Fruit fly (Drosophila melanogaster): ENCODE results near the gene CG33298.

The CG33298 gene

DNA sequence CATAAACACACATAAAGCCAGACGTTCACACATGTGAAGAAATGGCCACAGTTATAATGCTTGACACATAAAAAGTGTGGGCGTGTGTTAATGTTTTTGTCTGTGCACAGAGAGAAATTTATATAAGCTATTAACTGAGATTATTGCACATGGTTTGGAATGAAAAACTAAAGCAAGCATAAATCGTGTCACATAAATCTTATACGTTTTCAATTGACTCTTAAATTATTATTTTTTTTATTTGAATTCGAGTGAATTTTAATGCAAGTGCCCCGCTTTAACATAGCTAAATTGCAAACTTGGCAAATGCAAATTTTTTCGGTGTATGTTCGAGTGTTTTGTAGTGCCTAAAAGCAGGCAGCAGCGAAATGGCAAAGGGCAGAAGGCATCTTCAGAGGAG lies 7.8 kb upstream of the CG33298 start:
- no peak for TF ChIP-seq noc (tag; optimal IDR thresholded peaks at IDR 0.05)

DNA sequence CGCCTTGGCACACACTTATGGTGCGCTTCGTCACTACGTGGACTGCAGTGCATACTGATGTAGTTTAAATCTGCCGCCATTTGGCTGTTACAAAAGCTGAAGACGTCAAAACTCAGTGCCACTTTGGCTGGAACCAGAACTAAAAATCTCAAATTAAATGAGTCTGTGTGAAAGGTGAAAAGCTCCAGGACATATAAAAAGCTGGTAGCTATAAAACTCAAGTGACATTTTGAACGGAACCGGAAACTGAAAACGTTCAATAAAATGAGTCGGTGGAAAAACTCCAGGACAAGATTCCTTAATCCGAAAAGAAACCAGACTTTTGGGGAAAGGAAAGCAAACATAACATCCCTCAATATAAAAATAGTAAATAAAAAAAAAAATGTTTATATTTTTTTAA lies 4.5 kb upstream of the CG33298 start:
- no peak for TF ChIP-seq noc (tag; optimal IDR thresholded peaks at IDR 0.05)

DNA sequence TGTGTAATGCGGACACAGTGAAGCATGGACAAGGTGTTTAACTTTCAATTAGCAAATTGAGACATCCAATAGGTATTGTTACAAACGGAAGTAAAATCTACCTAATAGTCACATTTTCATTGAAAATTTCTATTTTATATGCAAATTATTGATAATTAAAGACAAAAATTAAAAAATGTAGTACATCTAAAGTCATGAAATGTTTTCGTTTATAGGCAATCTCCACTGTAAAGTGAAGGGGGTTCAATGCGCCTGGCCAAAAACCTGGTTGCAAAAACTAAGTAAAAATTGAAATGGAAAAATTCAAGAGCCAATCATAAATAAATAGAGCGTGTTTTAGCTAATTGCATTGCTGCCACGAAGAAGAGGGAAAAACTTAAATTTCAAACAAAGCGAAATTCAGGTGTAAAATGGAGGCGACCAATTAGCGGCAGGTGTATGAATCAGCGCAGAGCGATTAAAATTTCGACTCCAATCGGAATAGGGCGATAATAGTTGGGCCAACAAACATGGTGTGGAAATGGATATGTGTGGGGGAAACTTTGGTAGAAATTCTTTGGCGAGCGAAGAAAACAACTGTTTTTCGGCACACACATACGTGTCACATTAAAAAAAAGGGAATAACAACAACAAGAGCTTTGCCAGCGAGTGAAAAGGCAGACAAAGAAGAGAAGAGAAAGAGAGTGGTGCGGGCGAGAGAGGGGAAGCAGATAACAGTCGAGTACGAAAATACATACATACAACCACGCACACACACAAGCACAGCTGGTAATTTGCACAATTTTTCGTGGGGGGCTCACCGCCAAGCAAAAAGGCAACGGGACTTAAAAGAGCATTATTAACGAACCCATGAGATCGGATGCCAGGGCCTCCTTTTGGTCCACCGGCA lies 1.7 kb upstream of the CG33298 start:
- peak; percentile 77 for TF ChIP-seq noc (tag; optimal IDR thresholded peaks at IDR 0.05)

DNA sequence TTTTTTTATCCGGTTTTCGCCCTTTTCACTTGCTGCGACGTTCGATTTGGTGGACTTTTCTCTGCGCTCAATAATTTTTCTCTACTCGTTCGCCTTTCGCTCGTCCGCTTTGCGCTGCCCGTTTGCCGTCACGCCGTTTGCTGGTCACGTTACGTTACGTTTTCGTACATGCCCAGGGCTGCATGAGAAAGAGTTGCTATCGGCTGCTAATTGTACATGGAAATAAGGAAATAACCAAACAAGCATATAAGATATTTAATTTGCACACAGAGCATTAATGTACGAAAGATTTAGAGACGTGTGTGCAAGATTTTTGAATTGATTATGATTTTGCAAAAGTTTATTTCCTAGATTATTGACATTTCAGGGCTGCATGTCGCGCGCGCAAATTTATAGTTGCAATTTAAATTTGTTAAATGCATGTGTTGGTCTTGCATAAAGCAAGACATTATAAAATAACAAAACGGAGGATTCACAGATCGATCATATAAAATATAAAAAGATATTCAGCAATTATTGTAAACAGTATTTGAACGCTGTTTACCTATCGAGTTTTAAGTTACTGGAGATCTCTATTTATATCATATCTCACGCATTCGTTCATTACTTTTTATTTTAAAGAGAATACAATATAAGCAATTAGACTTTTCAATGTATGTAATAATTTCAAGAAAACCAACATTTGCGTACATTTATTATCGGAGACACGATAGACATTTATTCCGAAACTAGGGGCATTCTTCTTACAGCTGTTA lies 434 bp upstream of the CG33298 start, which contains the start of gene Gdi:
Gdi (minus strand) TSS at position 214 of the 755 bp plus-strand sequence.
- no peak for TF ChIP-seq noc (tag; optimal IDR thresholded peaks at IDR 0.05)

DNA sequence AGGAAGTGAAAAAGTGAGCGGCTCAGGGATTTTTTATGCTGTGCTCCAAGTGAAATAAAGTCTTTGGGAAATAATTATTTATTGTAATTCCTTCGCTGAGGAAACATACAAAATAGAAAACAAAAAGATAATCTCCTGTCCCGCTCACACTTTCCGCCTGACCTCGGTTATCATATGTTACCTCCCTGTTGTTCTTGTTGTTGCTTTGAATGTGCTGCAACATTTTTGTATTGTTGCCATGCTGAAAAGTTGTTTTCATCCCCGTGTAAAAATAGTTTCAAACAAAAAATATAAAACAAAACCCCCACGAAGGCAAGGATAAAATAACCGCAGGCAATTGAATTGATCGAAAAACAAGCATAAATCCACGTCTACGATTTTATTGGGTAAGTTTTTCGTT lies 596 bp downstream of the CG33298 start:
- TF ChIP-seq noc (tag; optimal IDR thresholded peaks at IDR 0.05), result no peak

DNA sequence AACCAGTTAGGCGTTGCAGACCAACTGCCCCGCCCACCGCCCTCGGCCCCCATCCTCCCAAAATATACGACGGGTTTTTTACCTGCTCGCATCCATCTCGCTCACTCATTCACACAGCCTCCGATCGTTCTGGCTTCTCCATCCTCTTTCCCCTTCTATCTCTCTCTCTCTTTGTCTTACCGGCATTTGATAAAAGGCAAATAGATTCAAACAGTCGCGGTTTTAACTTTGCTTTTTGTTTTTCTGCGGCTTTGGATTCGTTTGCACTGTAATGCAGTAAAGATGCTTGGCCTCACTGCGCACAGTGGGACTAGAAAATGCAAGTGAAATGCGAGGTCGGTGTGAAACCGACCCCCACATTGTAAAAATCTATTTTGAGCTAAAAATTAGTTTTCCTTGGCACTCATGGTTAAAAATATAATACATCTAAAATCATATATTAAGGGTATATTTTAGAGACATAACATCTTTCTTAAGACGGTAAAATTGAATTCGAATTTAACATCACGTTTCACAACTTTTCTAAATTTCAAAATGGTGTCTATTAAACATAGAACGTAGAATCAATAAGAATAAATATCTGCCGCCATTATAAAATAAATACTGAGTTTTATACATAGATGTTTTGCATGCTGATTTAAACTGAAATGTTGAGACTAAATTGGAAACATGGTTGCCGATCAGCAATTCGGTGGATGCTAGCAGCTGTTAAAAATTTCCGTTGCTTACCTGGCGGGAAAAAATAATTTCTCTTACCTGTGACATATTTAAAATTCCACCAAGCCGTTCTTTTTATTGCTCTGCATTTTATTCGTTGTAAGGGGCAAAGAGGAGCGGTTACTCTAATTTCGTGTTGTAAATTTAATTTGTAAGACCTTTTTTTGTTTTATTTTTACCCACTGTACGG lies 1.4 kb downstream of the CG33298 start:
- no peak for TF ChIP-seq noc (tag; optimal IDR thresholded peaks at IDR 0.05)

DNA sequence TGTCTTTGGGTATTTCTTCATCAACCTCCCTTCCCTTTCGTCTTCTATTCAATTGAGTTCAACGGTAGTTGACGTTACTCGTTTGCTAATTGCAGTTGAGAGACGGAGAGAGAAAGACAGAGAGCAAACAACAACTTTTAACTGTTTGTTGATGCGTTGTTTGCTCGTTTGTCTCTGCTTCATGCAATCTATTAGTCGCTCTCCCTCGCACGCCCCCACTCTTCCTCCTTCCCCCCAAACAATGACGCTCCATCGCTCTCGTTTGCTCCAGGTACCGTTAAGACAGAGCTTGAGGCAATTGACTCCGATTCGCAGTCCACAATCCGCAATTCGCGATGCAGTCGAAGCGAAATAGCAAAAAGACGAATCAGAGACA lies 2.0 kb downstream of the CG33298 start:
- TF ChIP-seq noc (tag; optimal IDR thresholded peaks at IDR 0.05), result no peak

DNA sequence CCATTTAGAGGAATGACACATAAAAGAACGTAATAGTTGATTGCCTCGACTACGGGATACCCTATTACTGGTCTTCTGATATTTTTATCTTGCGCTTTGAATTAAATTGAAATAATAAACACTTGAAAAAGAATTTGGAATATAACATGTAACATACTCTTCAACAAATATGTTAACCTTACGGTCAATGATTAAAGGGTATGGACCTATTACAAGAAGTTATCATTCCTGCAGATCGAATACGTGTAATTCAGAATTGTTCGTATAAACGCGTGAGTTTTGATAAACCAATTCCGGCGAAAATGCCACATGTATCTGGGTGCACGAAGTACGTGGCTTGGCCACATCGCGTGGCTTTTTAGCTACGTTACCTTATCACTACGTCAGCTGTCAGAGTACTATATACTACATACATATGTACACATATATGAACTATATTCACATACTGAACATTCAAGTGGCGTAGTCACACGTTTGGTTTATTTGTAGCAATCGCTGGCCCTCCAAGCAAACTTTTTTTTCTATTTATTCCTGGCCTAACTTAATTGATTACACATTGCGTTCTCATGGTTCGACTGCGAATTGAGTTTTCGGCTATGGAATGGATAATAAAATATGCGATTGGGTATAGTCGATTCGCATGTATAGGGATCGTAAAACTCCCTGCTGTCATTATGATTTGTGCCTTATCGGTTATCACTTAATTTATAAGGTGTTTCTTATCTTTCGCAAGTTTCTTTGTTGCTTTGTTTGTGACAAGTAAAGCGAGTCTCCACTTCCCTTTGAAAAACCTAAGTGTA lies 3.1 kb downstream of the CG33298 start:
- peak; percentile 82 for TF ChIP-seq noc (tag; optimal IDR thresholded peaks at IDR 0.05)

DNA sequence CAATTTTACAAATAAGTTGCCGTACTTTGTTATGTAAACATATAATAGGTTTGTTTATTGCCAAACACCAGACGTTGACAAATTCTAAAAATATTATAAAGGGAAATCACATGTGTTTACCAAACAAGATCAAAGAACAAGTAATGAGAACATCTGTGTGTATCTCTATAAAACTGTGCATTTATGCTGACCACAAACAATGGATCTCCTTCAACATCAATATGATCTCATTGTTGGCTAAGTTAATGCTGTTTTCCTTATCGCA lies 3.6 kb downstream of the CG33298 start:
- TF ChIP-seq noc (tag; optimal IDR thresholded peaks at IDR 0.05), result no peak

DNA sequence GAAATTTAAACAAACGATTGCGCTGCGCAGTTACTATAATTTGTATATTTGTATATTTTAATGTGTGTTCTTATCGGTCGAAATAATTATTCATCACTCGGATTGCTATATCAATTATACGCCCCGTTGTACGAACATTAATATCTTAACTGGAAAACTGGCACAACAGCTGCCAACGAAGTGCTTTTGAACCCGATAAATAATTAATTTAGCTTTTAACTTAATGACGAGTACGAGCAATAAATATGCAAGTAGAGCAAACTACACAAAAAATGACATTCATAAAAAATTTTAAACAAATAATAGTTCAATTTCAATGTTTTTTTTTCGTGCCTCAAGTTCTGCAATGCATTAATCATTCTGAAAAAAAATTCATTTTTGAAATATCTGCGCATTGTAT lies 5.2 kb downstream of the CG33298 start:
- no peak for TF ChIP-seq noc (tag; optimal IDR thresholded peaks at IDR 0.05)

DNA sequence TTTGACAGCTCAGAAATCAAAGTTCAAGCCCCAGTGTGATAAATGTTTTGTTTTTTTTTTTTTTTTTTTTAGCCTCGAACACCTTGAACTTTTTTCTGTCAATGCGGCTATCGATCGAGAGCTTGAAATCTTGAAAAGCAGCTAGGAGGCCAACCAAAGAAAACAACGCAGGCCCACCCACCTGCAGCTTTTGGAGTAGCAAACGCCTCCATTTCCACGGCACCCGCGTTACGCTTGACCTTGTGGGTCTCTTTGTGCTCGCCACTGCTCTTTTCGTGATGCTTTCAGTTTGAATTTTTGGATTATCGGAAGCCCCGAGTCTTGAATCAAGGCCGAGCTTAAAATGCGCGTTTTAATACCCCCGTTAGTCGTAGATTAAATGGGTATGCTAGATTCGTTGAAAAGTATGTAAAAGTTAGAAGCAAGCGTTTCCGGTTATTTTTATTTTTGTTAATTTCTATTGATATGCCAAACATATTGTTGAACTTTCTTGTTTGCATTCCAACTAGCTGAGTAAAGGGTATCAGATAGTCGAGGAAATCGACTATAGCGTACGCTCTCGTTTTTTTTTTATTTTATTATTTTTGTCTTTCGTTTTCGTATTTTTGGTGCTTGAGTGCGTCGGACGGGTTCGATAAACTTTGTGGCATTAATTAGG lies 7.6 kb downstream of the CG33298 start:
- peak; percentile 64 for TF ChIP-seq noc (tag; optimal IDR thresholded peaks at IDR 0.05)

DNA sequence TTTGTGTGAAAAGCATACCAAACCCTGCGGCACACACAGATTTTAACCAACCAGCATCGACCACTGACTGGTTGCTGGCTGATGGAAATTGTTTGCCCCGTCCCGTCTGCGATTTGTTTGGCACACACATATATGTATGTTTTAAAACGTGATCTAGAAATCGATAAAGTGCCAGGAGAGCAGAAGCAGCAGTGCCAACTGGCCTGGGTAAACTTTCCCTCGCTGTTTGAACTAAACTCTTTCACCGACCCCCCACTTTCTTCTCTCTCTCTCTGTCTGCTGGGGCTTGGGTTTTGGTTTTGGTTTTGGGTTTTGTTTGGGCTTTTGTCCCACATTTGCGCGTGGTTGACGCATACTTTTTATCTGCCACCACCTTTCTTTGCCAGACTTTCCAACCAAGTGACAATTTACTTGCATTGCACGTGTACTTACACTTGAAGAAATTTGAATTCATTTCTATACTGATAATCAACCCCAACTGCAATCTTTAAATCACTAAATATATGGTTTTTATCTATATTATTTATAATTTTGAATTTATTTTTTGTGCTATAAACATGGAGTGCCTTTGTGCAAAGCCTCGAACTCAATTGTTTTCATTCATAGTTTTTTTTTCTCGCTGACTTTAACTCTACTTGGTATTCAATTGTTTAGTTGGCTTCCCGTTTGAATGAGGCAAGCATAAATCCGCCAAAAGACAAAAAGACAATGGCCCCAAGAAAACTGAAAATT lies 10.3 kb downstream of the CG33298 start:
- no peak for TF ChIP-seq noc (tag; optimal IDR thresholded peaks at IDR 0.05)

DNA sequence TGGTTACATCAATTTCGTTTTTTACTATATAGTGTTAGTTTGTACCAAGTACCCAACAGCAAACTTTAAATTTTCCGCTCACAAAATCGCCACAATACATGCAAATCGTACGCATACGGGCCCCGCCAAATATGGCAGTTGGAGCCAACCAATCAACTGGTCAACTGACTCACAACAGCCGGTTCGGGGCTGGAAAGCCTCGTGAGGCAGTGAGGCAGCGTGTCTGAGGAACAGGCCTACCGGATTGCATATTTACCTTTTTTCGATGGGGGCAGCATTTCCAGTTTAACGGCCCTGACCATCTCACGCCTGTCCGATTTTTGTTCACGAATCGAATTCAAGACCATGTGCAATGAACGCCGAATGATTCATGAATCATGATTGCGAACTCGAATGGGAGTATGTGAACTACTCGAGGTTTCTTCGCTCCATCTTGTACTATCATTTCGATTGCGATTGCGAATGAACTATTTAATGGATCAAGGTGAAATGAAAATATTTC lies 11.3 kb downstream of the CG33298 start:
- TF ChIP-seq noc (tag; optimal IDR thresholded peaks at IDR 0.05), result no peak
